Worm (Caenorhabditis elegans): ENCODE data around the gene ttr-30.

Gene ttr-30

ce11 chrX:7334302-7334724, 3.6 kb downstream of the ttr-30 start, which contains the start of gene epg-7 (continued):
- TF ChIP-seq sma-9 (GFP tag; optimal IDR thresholded peaks at IDR 0.05) (peak; percentile 96), sma-9 (tag; optimal IDR thresholded peaks at IDR 0.05) (no peak), nhr-10 (tag; optimal IDR thresholded peaks at IDR 0.05) (peak; percentile 71), ama-1 (optimal IDR thresholded peaks at IDR 0.05) (peak; percentile 77), nhr-12 (tag; optimal IDR thresholded peaks at IDR 0.05) (no peak), ZK546.5 (tag; optimal IDR thresholded peaks at IDR 0.05) (no peak), ztf-11 (tag; optimal IDR thresholded peaks at IDR 0.05) (no peak), sma-3 (GFP tag; optimal IDR thresholded peaks at IDR 0.05) (peak; percentile 94), unc-62 (GFP tag; optimal IDR thresholded peaks at IDR 0.05) (peak; percentile 70), ztf-4 (tag; optimal IDR thresholded peaks at IDR 0.05) (peak; percentile 88)

DNA sequence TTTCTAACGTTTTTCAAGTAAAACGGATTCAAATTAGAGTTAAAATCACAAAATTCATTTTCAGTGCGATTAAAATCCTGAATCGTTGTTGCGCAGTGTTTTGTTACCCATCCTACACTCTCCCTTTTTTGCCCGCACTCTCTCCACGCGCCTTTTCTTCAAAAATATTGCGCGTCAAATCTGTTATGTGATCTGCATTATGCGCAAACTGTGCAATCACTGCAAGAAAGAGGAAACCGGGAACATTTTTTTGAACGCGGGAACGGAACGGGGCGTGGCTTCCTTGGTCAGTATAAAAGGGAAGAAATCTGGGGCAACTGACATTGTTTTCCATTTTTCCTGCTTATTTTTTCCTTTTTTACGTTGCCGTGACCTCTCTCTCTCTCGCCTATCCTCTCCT, 9.6 kb downstream of the ttr-30 start:
- peak; percentile 10 for TF ChIP-seq blmp-1 (tag; optimal IDR thresholded peaks at IDR 0.05; ENCODE audit: insufficient read depth)
- no peak for TF ChIP-seq nhr-11 (tag; optimal IDR thresholded peaks at IDR 0.05)
- TF ChIP-seq ztf-1 (GFP tag; conservative IDR thresholded peaks at IDR 0.05) = no peak
- TF ChIP-seq nhr-25 (tag; optimal IDR thresholded peaks at IDR 0.05) = peak; percentile 6
- TF ChIP-seq lsy-2 (tag; optimal IDR thresholded peaks at IDR 0.05) = peak in 1 of 2 experiments; percentile 5
- TF ChIP-seq unc-39 (tag; optimal IDR thresholded peaks at IDR 0.05) = no peak
- TF ChIP-seq nhr-129 (tag; optimal IDR thresholded peaks at IDR 0.05) = peak; percentile 0
- peak; percentile 31 for TF ChIP-seq unc-55 (GFP tag; optimal IDR thresholded peaks at IDR 0.05)
- TF ChIP-seq lin-11 (tag; optimal IDR thresholded peaks at IDR 0.05) = peak; percentile 22

- TF ChIP-seq gmeb-1 (tag; optimal IDR thresholded peaks at IDR 0.05) = peak; percentile 40
- TF ChIP-seq F13H6.1 (tag; optimal IDR thresholded peaks at IDR 0.05) = peak; percentile 44
- no peak for TF ChIP-seq nhr-77 (tag; optimal IDR thresholded peaks at IDR 0.05)
- peak in 1 of 2 experiments; percentile 9 for TF ChIP-seq mdl-1 (tag; optimal IDR thresholded peaks at IDR 0.05)
- TF ChIP-seq crh-2 (tag; optimal IDR thresholded peaks at IDR 0.05) = peak; percentile 78
- TF ChIP-seq sma-9 (GFP tag; optimal IDR thresholded peaks at IDR 0.05) = peak; percentile 79
- no peak for TF ChIP-seq sma-9 (tag; optimal IDR thresholded peaks at IDR 0.05)
- no peak for TF ChIP-seq nhr-237 (tag; optimal IDR thresholded peaks at IDR 0.05)
- TF ChIP-seq C34F6.9 (tag; optimal IDR thresholded peaks at IDR 0.05) = no peak
- peak; percentile 57 for TF ChIP-seq nhr-129 (tag; optimal IDR thresholded peaks at IDR 0.05)
- TF ChIP-seq lsy-2 (tag; optimal IDR thresholded peaks at IDR 0.05) = peak in 1 of 2 experiments; percentile 25
- peak; percentile 37 for TF ChIP-seq sma-3 (GFP tag; optimal IDR thresholded peaks at IDR 0.05)
- peak; percentile 88 for TF ChIP-seq skn-1 (tag; optimal IDR thresholded peaks at IDR 0.05)
- peak; percentile 96 for TF ChIP-seq fos-1 (tag; optimal IDR thresholded peaks at IDR 0.05)
Measured at ce11 chrX:7340915-7341559, 10.3 kb downstream of the ttr-30 start, which contains the start of gene C07D8.6. Gene C07D8.6, plus strand, starts transcription at chrX:7341509.

ce11 chrX:7343218-7343617, 12.5 kb downstream of the ttr-30 start:
- no peak for TF ChIP-seq nhr-77 (tag; optimal IDR thresholded peaks at IDR 0.05)
- TF ChIP-seq fos-1 (tag; optimal IDR thresholded peaks at IDR 0.05) = peak; percentile 39
- peak; percentile 5 for TF ChIP-seq crh-2 (tag; optimal IDR thresholded peaks at IDR 0.05)
- TF ChIP-seq nhr-129 (tag; optimal IDR thresholded peaks at IDR 0.05) = no peak
- no peak for TF ChIP-seq peb-1 (tag; optimal IDR thresholded peaks at IDR 0.05)
- peak; percentile 76 for TF ChIP-seq skn-1 (tag; optimal IDR thresholded peaks at IDR 0.05)
- TF ChIP-seq unc-62 (GFP tag; optimal IDR thresholded peaks at IDR 0.05) = no peak
- no peak for TF ChIP-seq blmp-1 (tag; optimal IDR thresholded peaks at IDR 0.05; ENCODE audit: insufficient read depth)
- no peak for TF ChIP-seq Y55F3AM.14 (GFP tag; optimal IDR thresholded peaks at IDR 0.05)
- TF ChIP-seq unc-39 (tag; optimal IDR thresholded peaks at IDR 0.05) = no peak
- TF ChIP-seq elt-3 (tag; optimal IDR thresholded peaks at IDR 0.05) = no peak
- TF ChIP-seq lin-11 (tag; optimal IDR thresholded peaks at IDR 0.05) = no peak

DNA sequence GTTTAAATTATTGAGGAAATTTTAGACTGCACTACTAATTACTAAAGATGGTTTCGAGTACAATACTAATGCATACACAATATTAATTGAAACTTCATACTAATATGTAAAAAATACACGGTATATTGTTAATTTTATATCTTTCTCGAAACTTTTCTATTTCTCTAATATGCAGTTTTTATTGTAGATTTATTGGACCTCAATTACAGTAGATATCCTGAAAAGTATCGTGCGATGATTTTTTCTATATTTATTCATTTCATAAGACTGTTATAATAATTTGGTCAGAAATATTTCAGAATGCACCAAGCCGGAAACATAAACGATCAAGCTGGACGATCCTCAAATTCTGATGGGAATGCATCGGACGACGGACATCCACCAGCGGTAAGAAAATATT, 13.0 kb downstream of the ttr-30 start, which contains the start of gene C07D8.5:
TSS of gene C07D8.5 (plus strand) at position 301 of the 400 bp plus-strand sequence.
- TF ChIP-seq ztf-1 (GFP tag; conservative IDR thresholded peaks at IDR 0.05) (no peak), ztf-4 (tag; optimal IDR thresholded peaks at IDR 0.05) (no peak), nhr-129 (tag; optimal IDR thresholded peaks at IDR 0.05) (no peak), ama-1 (optimal IDR thresholded peaks at IDR 0.05) (no peak), sma-3 (GFP tag; optimal IDR thresholded peaks at IDR 0.05) (no peak), nhr-25 (tag; optimal IDR thresholded peaks at IDR 0.05) (no peak), mbf-1 (tag; optimal IDR thresholded peaks at IDR 0.05) (no peak), unc-55 (GFP tag; optimal IDR thresholded peaks at IDR 0.05) (no peak), peb-1 (tag; optimal IDR thresholded peaks at IDR 0.05) (no peak), F13H6.1 (tag; optimal IDR thresholded peaks at IDR 0.05) (no peak), Y55F3AM.14 (GFP tag; optimal IDR thresholded peaks at IDR 0.05) (no peak), elt-3 (tag; optimal IDR thresholded peaks at IDR 0.05) (no peak), nhr-77 (tag; optimal IDR thresholded peaks at IDR 0.05) (no peak), elt-1 (tag; optimal IDR thresholded peaks at IDR 0.05) (no peak), unc-39 (tag; optimal IDR thresholded peaks at IDR 0.05) (no peak), zag-1 (tag; optimal IDR thresholded peaks at IDR 0.05) (no peak), fos-1 (tag; optimal IDR thresholded peaks at IDR 0.05) (no peak), lin-13 (GFP tag; optimal IDR thresholded peaks at IDR 0.05) (no peak), blmp-1 (tag; optimal IDR thresholded peaks at IDR 0.05; ENCODE audit: insufficient read depth) (no peak)

Data from whole organism, L2 larva.